Worm (Caenorhabditis elegans) whole organism, young adult: Measurements from ENCODE around the gene atic-1.

Experiments
- B0261.1 ChIP-seq: sonication (generic microtip); optimal IDR thresholded peaks from 2 replicates; lab custom pipeline; 2016; ENCODE audit warnings: mild to moderate bottlenecking, missing genetic modification characterization, moderate library complexity, missing compliant biosample characterization
- B0336.3 ChIP-seq: fragments of 200-800 bp; sonication (Bioruptor generic); IDR thresholded peaks from 2 replicates; pipeline ENCODE4 v1.3.6; 2022; ENCODE audit warnings: missing genetic modification characterization, missing compliant biosample characterization
- D2030.7 ChIP-seq: fragments of 200-800 bp; sonication (Bioruptor generic); IDR thresholded peaks from 2 replicates; pipeline ENCODE4 v1.3.6; 2022; ENCODE audit warnings: missing genetic modification reagents, missing genetic modification characterization, missing compliant biosample characterization
- F10E7.11 ChIP-seq: sonication (generic microtip); optimal IDR thresholded peaks from 2 replicates; lab custom pipeline; 2017; ENCODE audit warnings: mild to moderate bottlenecking, missing genetic modification characterization, moderate library complexity, missing compliant biosample characterization
- F39B2.1 ChIP-seq: fragments of 200-800 bp; sonication (Bioruptor generic); IDR thresholded peaks from 2 replicates; pipeline ENCODE4 v1.3.6; 2022; ENCODE audit warnings: missing genetic modification reagents, missing genetic modification characterization, missing compliant biosample characterization
- F52B5.7 ChIP-seq: sonication (generic microtip); optimal IDR thresholded peaks from 2 replicates; lab custom pipeline; 2016; ENCODE audit warnings: mild to moderate bottlenecking, missing genetic modification characterization, missing compliant biosample characterization
- F57C9.4 ChIP-seq: sonication (generic microtip); optimal IDR thresholded peaks from 2 replicates; lab custom pipeline; 2017; ENCODE audit warnings: mild to moderate bottlenecking, missing genetic modification characterization, missing compliant biosample characterization
- T26A5.8 ChIP-seq: sonication (generic microtip); optimal IDR thresholded peaks from 2 replicates; lab custom pipeline; 2016; ENCODE audit warnings: missing genetic modification characterization, missing compliant biosample characterization
- aptf-2 ChIP-seq: fragments of 200-800 bp; sonication (Bioruptor generic); conservative IDR thresholded peaks from 2 replicates; pipeline ENCODE4 v1.3.6; 2022; ENCODE audit warnings: missing genetic modification reagents, missing genetic modification characterization, missing compliant biosample characterization
- athp-1 ChIP-seq: sonication (generic microtip); optimal IDR thresholded peaks from 2 replicates; lab custom pipeline; 2017; ENCODE audit warnings: mild to moderate bottlenecking, missing genetic modification characterization, missing compliant biosample characterization
- attf-5 ChIP-seq: fragments of 200-800 bp; sonication (Bioruptor generic); optimal IDR thresholded peaks from 2 replicates; lab custom pipeline; 2018; ENCODE audit warnings: mild to moderate bottlenecking, missing genetic modification characterization, missing compliant biosample characterization
- bed-1 ChIP-seq: fragments of 200-800 bp; sonication (Bioruptor generic); IDR thresholded peaks from 2 replicates; pipeline ENCODE4 v1.3.6; 2022; ENCODE audit warnings: missing genetic modification reagents, missing genetic modification characterization, missing compliant biosample characterization
- ccch-3 ChIP-seq: fragments of 200-800 bp; sonication (Bioruptor generic); optimal IDR thresholded peaks from 2 replicates; lab custom pipeline; 2018; ENCODE audit warnings: mild to moderate bottlenecking, missing genetic modification characterization, missing compliant biosample characterization
- ceh-100 ChIP-seq: fragments of 200-800 bp; sonication (Bioruptor generic); IDR thresholded peaks from 2 replicates; pipeline ENCODE4 v1.3.6; 2022; ENCODE audit warnings: missing genetic modification reagents, missing genetic modification characterization, missing compliant biosample characterization
- ceh-27 ChIP-seq: fragments of 200-800 bp; sonication (Bioruptor generic); optimal IDR thresholded peaks from 2 replicates; lab custom pipeline; 2018; ENCODE audit warnings: mild to moderate bottlenecking, missing genetic modification characterization, moderate library complexity, missing compliant biosample characterization
- ceh-58 ChIP-seq: fragments of 200-800 bp; sonication (Bioruptor generic); IDR thresholded peaks from 2 replicates; pipeline ENCODE4 v1.3.6; 2022; ENCODE audit warnings: missing genetic modification characterization, missing compliant biosample characterization
- chd-7 ChIP-seq: sonication (generic microtip); optimal IDR thresholded peaks from 2 replicates; lab custom pipeline; 2016; ENCODE audit warnings: mild to moderate bottlenecking, missing genetic modification characterization, moderate library complexity, missing compliant biosample characterization
- die-1 ChIP-seq: sonication (generic microtip); optimal IDR thresholded peaks from 2 replicates; lab custom pipeline; 2016; ENCODE audit warnings: missing genotype, mild to moderate bottlenecking, missing genetic modification characterization, missing compliant biosample characterization
- egl-44 ChIP-seq: fragments of 200-800 bp; sonication (Bioruptor generic); IDR thresholded peaks from 2 replicates; pipeline ENCODE4 v1.3.6; 2022; ENCODE audit warnings: missing genetic modification reagents, missing genetic modification characterization, missing compliant biosample characterization
- egrh-3 ChIP-seq: fragments of 200-800 bp; sonication (Bioruptor generic); IDR thresholded peaks from 2 replicates; pipeline ENCODE4 v1.3.6; 2022; ENCODE audit warnings: missing genetic modification reagents, missing genetic modification characterization, missing compliant biosample characterization
- fkh-3 ChIP-seq: sonication (generic microtip); optimal IDR thresholded peaks from 2 replicates; lab custom pipeline; 2016; ENCODE audit warnings: mild to moderate bottlenecking, missing genetic modification characterization, missing compliant biosample characterization
- gei-17 ChIP-seq: fragments of 200-800 bp; sonication (Bioruptor generic); optimal IDR thresholded peaks from 2 replicates; lab custom pipeline; 2018; ENCODE audit warnings: mild to moderate bottlenecking, missing genetic modification characterization, missing compliant biosample characterization
- hlh-26 ChIP-seq: fragments of 200-800 bp; sonication (Bioruptor generic); conservative IDR thresholded peaks from 2 replicates; pipeline ENCODE4 v1.3.6; 2022; ENCODE audit warnings: missing genetic modification reagents, missing genetic modification characterization, missing compliant biosample characterization
- hmg-1.2 ChIP-seq: fragments of 200-800 bp; sonication (Bioruptor generic); IDR thresholded peaks from 2 replicates; pipeline ENCODE4 v1.3.6; 2022; ENCODE audit warnings: missing genetic modification reagents, missing genetic modification characterization, missing compliant biosample characterization
- let-607 ChIP-seq, 2 experiments: fragments of 200-800 bp in 1 of 2; sonication (Bioruptor generic) in 1 of 2; sonication (generic microtip) in 1 of 2; optimal IDR thresholded peaks; 2 replicates each; lab custom pipeline; 2016 to 2018; ENCODE audit warnings: mild to moderate bottlenecking in 2 of 2, missing compliant biosample characterization in 2 of 2, missing genetic modification characterization in 2 of 2, moderate library complexity in 2 of 2, missing genotype in 1 of 2
- lin-26 ChIP-seq: fragments of 200-800 bp; sonication (Bioruptor generic); IDR thresholded peaks from 2 replicates; pipeline ENCODE4 v1.3.6; 2022; ENCODE audit warnings: missing genetic modification reagents, missing genetic modification characterization, missing compliant biosample characterization
- lin-40 ChIP-seq: sonication (generic microtip); optimal IDR thresholded peaks from 2 replicates; lab custom pipeline; 2016; ENCODE audit warnings: missing genetic modification characterization, mild to moderate bottlenecking, missing compliant biosample characterization, missing genotype, missing genetic modification reagents
- lsl-1 ChIP-seq: fragments of 200-800 bp; sonication (Bioruptor generic); optimal IDR thresholded peaks from 2 replicates; lab custom pipeline; 2018; ENCODE audit warnings: mild to moderate bottlenecking, missing genetic modification characterization, moderate library complexity, missing compliant biosample characterization
- lsy-27 ChIP-seq: sonication (generic microtip); optimal IDR thresholded peaks from 2 replicates; lab custom pipeline; 2017; ENCODE audit warnings: missing genetic modification characterization, mild to moderate bottlenecking, missing compliant biosample characterization, antibody characterized with exemption, missing genotype, borderline replicate concordance; ENCODE audit not compliant: insufficient read depth
- madf-3 ChIP-seq: fragments of 200-800 bp; sonication (Bioruptor generic); IDR thresholded peaks from 2 replicates; pipeline ENCODE4 v1.3.6; 2022; ENCODE audit warnings: missing genetic modification reagents, missing genetic modification characterization, missing compliant biosample characterization
- mcd-1 ChIP-seq: fragments of 200-800 bp; sonication (Bioruptor generic); IDR thresholded peaks from 2 replicates; pipeline ENCODE4 v1.3.6; 2022; ENCODE audit warnings: missing genetic modification reagents, missing genetic modification characterization, missing compliant biosample characterization
- mes-4 ChIP-seq: sonication (generic microtip); optimal IDR thresholded peaks from 2 replicates; lab custom pipeline; 2016; ENCODE audit warnings: missing genotype, missing genetic modification characterization, missing compliant biosample characterization
- mxl-1 ChIP-seq: sonication (generic microtip); optimal IDR thresholded peaks from 2 replicates; lab custom pipeline; 2016; ENCODE audit warnings: missing genetic modification characterization, missing compliant biosample characterization
- nfyb-1 ChIP-seq: fragments of 200-800 bp; sonication (Bioruptor generic); IDR thresholded peaks from 2 replicates; pipeline ENCODE4 v1.3.6; 2022; ENCODE audit warnings: missing genetic modification reagents, missing genetic modification characterization, missing compliant biosample characterization
- nhr-27 ChIP-seq: fragments of 200-800 bp; sonication (Bioruptor generic); optimal IDR thresholded peaks from 2 replicates; lab custom pipeline; 2018; ENCODE audit warnings: mild to moderate bottlenecking, missing genetic modification characterization, moderate library complexity, missing compliant biosample characterization
- pbrm-1 ChIP-seq: fragments of 200-800 bp; sonication (Bioruptor generic); IDR thresholded peaks from 2 replicates; pipeline ENCODE4 v1.3.6; 2022; ENCODE audit warnings: missing genetic modification reagents, missing genetic modification characterization, missing compliant biosample characterization
- pha-4 ChIP-seq: fragments of 150-350 bp; sonication (generic microtip); optimal IDR thresholded peaks from 2 replicates; lab custom pipeline; 2014; ENCODE audit warnings: missing biosample characterization, missing genetic modification reagents, missing genetic modification characterization
- rpc-1 ChIP-seq, 2 experiments: fragments of 150-350 bp in 1 of 2; sonication (generic microtip) in 1 of 2; optimal IDR thresholded peaks; 2 replicates each; lab custom pipeline; 2014 to 2018; ENCODE audit warnings: missing biosample characterization in 1 of 2, missing genetic modification characterization in 1 of 2, missing genetic modification reagents in 1 of 2, missing genotype in 1 of 2
- snpc-4 ChIP-seq, 5 experiments: fragments of 150-350 bp in 1 of 5; sonication (generic microtip) in 4 of 5; optimal IDR thresholded peaks; 2 replicates each; lab custom pipeline; 2014 to 2018; ENCODE audit warnings: missing genetic modification characterization in 5 of 5, missing biosample characterization in 3 of 5, antibody characterized with exemption in 2 of 5, mild to moderate bottlenecking in 2 of 5, missing compliant biosample characterization in 2 of 5, missing genotype in 2 of 5, moderate library complexity in 2 of 5, missing genetic modification reagents in 1 of 5
- somi-1 ChIP-seq: fragments of 200-800 bp; sonication (Bioruptor generic); optimal IDR thresholded peaks from 2 replicates; lab custom pipeline; 2018; ENCODE audit warnings: mild to moderate bottlenecking, missing genetic modification characterization, missing compliant biosample characterization
- tbp1 ChIP-seq: fragments of 200-800 bp; sonication (Bioruptor generic); optimal IDR thresholded peaks from 2 replicates; lab custom pipeline; 2018; ENCODE audit warnings: mild to moderate bottlenecking, missing genetic modification characterization, missing compliant biosample characterization
- tlf-1 ChIP-seq: fragments of 200-800 bp; sonication (Bioruptor generic); optimal IDR thresholded peaks from 2 replicates; lab custom pipeline; 2018; ENCODE audit warnings: mild to moderate bottlenecking, missing genetic modification characterization, missing compliant biosample characterization
- unc-130 ChIP-seq: sonication (generic microtip); optimal IDR thresholded peaks from 2 replicates; lab custom pipeline; 2016; ENCODE audit warnings: missing genetic modification reagents, missing genetic modification characterization, missing compliant biosample characterization
- unc-62 ChIP-seq: fragments of 150-350 bp; optimal IDR thresholded peaks from 2 replicates; lab custom pipeline; 2014; ENCODE audit warnings: missing biosample characterization, missing genetic modification reagents, missing genetic modification characterization
- ztf-28 ChIP-seq: fragments of 200-800 bp; sonication (Bioruptor generic); IDR thresholded peaks from 2 replicates; pipeline ENCODE4 v1.3.6; 2022; ENCODE audit warnings: missing genetic modification reagents, missing genetic modification characterization, missing compliant biosample characterization
- ztf-3 ChIP-seq: fragments of 200-800 bp; sonication (Bioruptor generic); optimal IDR thresholded peaks from 2 replicates; lab custom pipeline; 2018; ENCODE audit warnings: mild to moderate bottlenecking, missing genetic modification characterization, missing compliant biosample characterization

Gene atic-1

ce11 chrIV:7845585-7845984 is 36.2 kb upstream of the atic-1 start (continued):
- TF ChIP-seq gei-17 (GFP tag; lab: Kevin White, UChicago) (peak; percentile 46), let-607 (tag; optimal IDR thresholded peaks at IDR 0.05; lab: Kevin White, UChicago) (peak in 1 of 2 experiments; percentile 38), D2030.7 (GFP tag; lab: Robert Waterston, UW) (no peak), ccch-3 (GFP tag; lab: Kevin White, UChicago) (no peak), hmg-1.2 (GFP tag; lab: Robert Waterston, UW) (peak; percentile 80), attf-5 (GFP tag; lab: Kevin White, UChicago) (peak; percentile 56), somi-1 (peak; percentile 5), egrh-3 (peak; percentile 75), B0336.3 (GFP tag; lab: Robert Waterston, UW) (peak; percentile 79), nhr-27 (peak; percentile 34), bed-1 (GFP tag; lab: Robert Waterston, UW) (no peak), egl-44 (GFP tag; lab: Robert Waterston, UW) (0 out of 2 replicates have a peak, but pooled peaks have one; percentile 21), mcd-1 (GFP tag; lab: Robert Waterston, UW) (peak; percentile 67), athp-1 (tag; lab: Kevin White, UChicago) (no peak), fkh-3 (no peak), ceh-58 (no peak), ceh-27 (GFP tag; lab: Kevin White, UChicago) (peak; percentile 82), snpc-4 (GFP tag; optimal IDR thresholded peaks at IDR 0.05; lab: Kevin White, UChicago) (no peak), snpc-4 (tag; optimal IDR thresholded peaks at IDR 0.05; lab: Kevin White, UChicago) (peak in 3 of 4 experiments; percentile 15 to 63 (median 54)), chd-7 (tag; lab: Kevin White, UChicago) (peak; percentile 67), pha-4 (no peak), madf-3 (GFP tag; lab: Robert Waterston, UW) (no peak), unc-130 (GFP tag; lab: Kevin White, UChicago) (no peak), aptf-2 (no peak), pbrm-1 (GFP tag; lab: Robert Waterston, UW) (peak; percentile 55), ztf-3 (GFP tag; lab: Kevin White, UChicago) (no peak), nfyb-1 (0 out of 2 replicates have a peak, but pooled peaks have one; percentile 56), unc-62 (no peak), F10E7.11 (tag; lab: Kevin White, UChicago) (peak; percentile 6), lsy-27 (tag; lab: Kevin White, UChicago) (peak; percentile 51), lin-40 (tag; lab: Kevin White, UChicago) (peak; percentile 77), lin-26 (peak; percentile 22; the same call in 1 of the 2 replicates), ceh-100 (peak; percentile 57), die-1 (tag; lab: Kevin White, UChicago) (peak; percentile 53), hlh-26 (GFP tag; lab: Robert Waterston, UW) (no peak), F52B5.7 (tag; lab: Kevin White, UChicago) (peak; percentile 78)

- TF ChIP-seq B0261.1, result no peak
- no peak for TF ChIP-seq mxl-1 (tag; lab: Kevin White, UChicago)
- TF ChIP-seq ztf-28, result no peak
- no peak for TF ChIP-seq ztf-3 (GFP tag; lab: Kevin White, UChicago)
- TF ChIP-seq mes-4 (tag; lab: Kevin White, UChicago), result no peak
- TF ChIP-seq lsl-1, result no peak
- no peak for TF ChIP-seq F57C9.4 (tag; lab: Kevin White, UChicago)
- no peak for TF ChIP-seq egrh-3
- no peak for TF ChIP-seq F39B2.1 (GFP tag; lab: Robert Waterston, UW)
- no peak for TF ChIP-seq tbp1 (GFP tag; lab: Kevin White, UChicago)
- no peak for TF ChIP-seq T26A5.8
- TF ChIP-seq snpc-4 (GFP tag; optimal IDR thresholded peaks at IDR 0.05; lab: Kevin White, UChicago), result no peak
- TF ChIP-seq snpc-4 (tag; optimal IDR thresholded peaks at IDR 0.05; lab: Kevin White, UChicago), result no peak
- TF ChIP-seq rpc-1 (optimal IDR thresholded peaks at IDR 0.05; lab: Kevin White, UChicago), result no peak
- TF ChIP-seq rpc-1 (tag; optimal IDR thresholded peaks at IDR 0.05; lab: Kevin White, UChicago), result no peak
- TF ChIP-seq tlf-1, result no peak
- no peak for TF ChIP-seq bed-1 (GFP tag; lab: Robert Waterston, UW)
Measured at ce11 chrIV:7846386-7846785, 35.4 kb upstream of the atic-1 start, which contains the start of gene C06A6.2. Gene C06A6.2, plus strand, starts transcription at chrIV:7846622.
